Fruit fly (Drosophila melanogaster): ENCODE data around the gene CG14564.

dm6 chr3L:21769515-21769914 is 12.6 kb downstream of the CG14564 start, which contains the start of gene CG7370:
- TF ChIP-seq CG6792 (GFP tag; optimal IDR thresholded peaks at IDR 0.05) (no peak), Lpt (GFP tag; optimal IDR thresholded peaks at IDR 0.05) (no peak), CG6854 (GFP tag; optimal IDR thresholded peaks at IDR 0.05) (no peak), fd85E (GFP tag; optimal IDR thresholded peaks at IDR 0.05) (no peak), CG10631 (GFP tag; optimal IDR thresholded peaks at IDR 0.05) (no peak), dac (GFP tag; optimal IDR thresholded peaks at IDR 0.05) (no peak), Gug (GFP tag; IDR thresholded peaks at IDR 0.05) (no peak), CG3919 (GFP tag; optimal IDR thresholded peaks at IDR 0.05) (no peak), eg (GFP tag; IDR thresholded peaks at IDR 0.05) (no peak)

Measured in whole organism, prepupa.